Worm (Caenorhabditis elegans) whole organism, young adult: ENCODE data around the gene mdf-2.
A peak's percentile ranks its signal among the peaks of the same experiment; 100 is the strongest.

Experiments used
- B0261.1 ChIP-seq: sonication (generic microtip); optimal IDR thresholded peaks from 2 replicates; lab custom pipeline; 2016; ENCODE audit warnings: mild to moderate bottlenecking, missing genetic modification characterization, moderate library complexity, missing compliant biosample characterization
- C17E4.6 ChIP-seq: fragments of 200-800 bp; sonication (Bioruptor generic); IDR thresholded peaks from 2 replicates; pipeline ENCODE4 v1.3.6; 2022; ENCODE audit warnings: missing genetic modification reagents, missing genetic modification characterization, missing compliant biosample characterization
- F39B2.1 ChIP-seq: fragments of 200-800 bp; sonication (Bioruptor generic); IDR thresholded peaks from 2 replicates; pipeline ENCODE4 v1.3.6; 2022; ENCODE audit warnings: missing genetic modification reagents, missing genetic modification characterization, missing compliant biosample characterization
- Y79H2A.3 ChIP-seq: fragments of 200-800 bp; sonication (Bioruptor generic); conservative IDR thresholded peaks from 2 replicates; pipeline ENCODE4 v1.3.6; 2022; ENCODE audit warnings: missing genetic modification reagents, missing genetic modification characterization, missing compliant biosample characterization
- attf-6 ChIP-seq: fragments of 200-800 bp; sonication (Bioruptor generic); IDR thresholded peaks from 2 replicates; pipeline ENCODE4 v1.3.6; 2022; ENCODE audit warnings: missing genetic modification reagents, missing genetic modification characterization, missing compliant biosample characterization
- ceh-27 ChIP-seq: fragments of 200-800 bp; sonication (Bioruptor generic); optimal IDR thresholded peaks from 2 replicates; lab custom pipeline; 2018; ENCODE audit warnings: mild to moderate bottlenecking, missing genetic modification characterization, moderate library complexity, missing compliant biosample characterization
- ceh-40 ChIP-seq: fragments of 200-800 bp; sonication (Bioruptor generic); IDR thresholded peaks from 2 replicates; pipeline ENCODE4 v1.3.6; 2022; ENCODE audit warnings: missing genetic modification characterization, missing compliant biosample characterization
- ceh-79 ChIP-seq: sonication (generic microtip); optimal IDR thresholded peaks from 2 replicates; lab custom pipeline; 2017; ENCODE audit warnings: mild to moderate bottlenecking, missing genetic modification characterization, missing compliant biosample characterization
- dox-1 ChIP-seq: fragments of 200-800 bp; sonication (Bioruptor generic); IDR thresholded peaks from 2 replicates; pipeline ENCODE4 v1.3.6; 2022; ENCODE audit warnings: missing genetic modification reagents, missing genetic modification characterization, missing compliant biosample characterization
- dpl-1 ChIP-seq: fragments of 150-350 bp; optimal IDR thresholded peaks from 2 replicates; lab custom pipeline; 2014; ENCODE audit warnings: missing biosample characterization, missing genetic modification reagents, missing genetic modification characterization
- egl-44 ChIP-seq: fragments of 200-800 bp; sonication (Bioruptor generic); IDR thresholded peaks from 2 replicates; pipeline ENCODE4 v1.3.6; 2022; ENCODE audit warnings: missing genetic modification reagents, missing genetic modification characterization, missing compliant biosample characterization
- egrh-3 ChIP-seq: fragments of 200-800 bp; sonication (Bioruptor generic); IDR thresholded peaks from 2 replicates; pipeline ENCODE4 v1.3.6; 2022; ENCODE audit warnings: missing genetic modification reagents, missing genetic modification characterization, missing compliant biosample characterization
- him-1 ChIP-seq: sonication (generic microtip); optimal IDR thresholded peaks from 2 replicates; lab custom pipeline; 2016; ENCODE audit warnings: missing genotype, missing genetic modification reagents, missing genetic modification characterization, missing compliant biosample characterization
- hlh-12 ChIP-seq: sonication (generic microtip); optimal IDR thresholded peaks from 2 replicates; lab custom pipeline; 2016; ENCODE audit warnings: missing genetic modification characterization, missing compliant biosample characterization
- hmg-1.2 ChIP-seq: fragments of 200-800 bp; sonication (Bioruptor generic); IDR thresholded peaks from 2 replicates; pipeline ENCODE4 v1.3.6; 2022; ENCODE audit warnings: missing genetic modification reagents, missing genetic modification characterization, missing compliant biosample characterization
- hmg-20 ChIP-seq: fragments of 200-800 bp; sonication (Bioruptor generic); IDR thresholded peaks from 2 replicates; pipeline ENCODE4 v1.3.6; 2022; ENCODE audit warnings: missing genetic modification reagents, missing genetic modification characterization, missing compliant biosample characterization
- hsf-1 ChIP-seq: fragments of 200-800 bp; sonication (Bioruptor generic); IDR thresholded peaks from 2 replicates; pipeline ENCODE4 v1.3.6; 2022; ENCODE audit warnings: missing genetic modification reagents, missing genetic modification characterization, missing compliant biosample characterization
- lin-35 ChIP-seq, 3 experiments: fragments of 150-350 bp in 2 of 3; sonication (generic microtip) in 1 of 3; optimal IDR thresholded peaks; 2 replicates each; lab custom pipeline; 2014 to 2018; ENCODE audit warnings: missing biosample characterization in 3 of 3, missing genetic modification characterization in 3 of 3, missing genetic modification reagents in 3 of 3
- lin-40 ChIP-seq: sonication (generic microtip); optimal IDR thresholded peaks from 2 replicates; lab custom pipeline; 2016; ENCODE audit warnings: missing genetic modification characterization, mild to moderate bottlenecking, missing compliant biosample characterization, missing genotype, missing genetic modification reagents
- lir-1 ChIP-seq: fragments of 200-800 bp; sonication (Bioruptor generic); conservative IDR thresholded peaks from 2 replicates; pipeline ENCODE4 v1.3.6; 2022; ENCODE audit warnings: missing genetic modification reagents, missing genetic modification characterization, missing compliant biosample characterization
- lsy-27 ChIP-seq: sonication (generic microtip); optimal IDR thresholded peaks from 2 replicates; lab custom pipeline; 2017; ENCODE audit warnings: missing genetic modification characterization, mild to moderate bottlenecking, missing compliant biosample characterization, antibody characterized with exemption, missing genotype, borderline replicate concordance; ENCODE audit not compliant: insufficient read depth
- madf-10 ChIP-seq: sonication (generic microtip); optimal IDR thresholded peaks from 2 replicates; lab custom pipeline; 2016; ENCODE audit warnings: mild to moderate bottlenecking, missing genetic modification characterization, missing compliant biosample characterization
- madf-8 ChIP-seq: fragments of 200-800 bp; sonication (Bioruptor generic); conservative IDR thresholded peaks from 2 replicates; pipeline ENCODE4 v1.3.6; 2022; ENCODE audit warnings: missing genetic modification reagents, missing genetic modification characterization, missing compliant biosample characterization
- nhr-120 ChIP-seq: fragments of 200-800 bp; sonication (Bioruptor generic); IDR thresholded peaks from 2 replicates; pipeline ENCODE4 v1.3.6; 2022; ENCODE audit warnings: missing genetic modification characterization, missing compliant biosample characterization
- nhr-179 ChIP-seq: sonication (generic microtip); optimal IDR thresholded peaks from 2 replicates; lab custom pipeline; 2016; ENCODE audit warnings: mild to moderate bottlenecking, missing genetic modification characterization, missing compliant biosample characterization
- nhr-80 ChIP-seq: sonication (generic microtip); optimal IDR thresholded peaks from 2 replicates; lab custom pipeline; 2016; ENCODE audit warnings: missing genetic modification characterization, missing compliant biosample characterization
- pha-4 ChIP-seq: fragments of 150-350 bp; sonication (generic microtip); optimal IDR thresholded peaks from 2 replicates; lab custom pipeline; 2014; ENCODE audit warnings: missing biosample characterization, missing genetic modification reagents, missing genetic modification characterization
- rec-8 ChIP-seq, 2 experiments: sonication (generic microtip); optimal IDR thresholded peaks; 2 replicates each; lab custom pipeline; 2016; ENCODE audit warnings: mild to moderate bottlenecking in 2 of 2, missing genetic modification characterization in 2 of 2, missing genetic modification reagents in 2 of 2, missing genotype in 2 of 2, missing biosample characterization in 1 of 2, missing compliant biosample characterization in 1 of 2, moderate library complexity in 1 of 2
- sea-2 ChIP-seq: fragments of 200-800 bp; sonication (Bioruptor generic); IDR thresholded peaks from 2 replicates; pipeline ENCODE4 v1.3.6; 2022; ENCODE audit warnings: missing genetic modification characterization, missing compliant biosample characterization
- unc-62 ChIP-seq: fragments of 150-350 bp; optimal IDR thresholded peaks from 2 replicates; lab custom pipeline; 2014; ENCODE audit warnings: missing biosample characterization, missing genetic modification reagents, missing genetic modification characterization
- ztf-6 ChIP-seq: fragments of 200-800 bp; sonication (Bioruptor generic); IDR thresholded peaks from 2 replicates; pipeline ENCODE4 v1.3.6; 2022; ENCODE audit warnings: missing genetic modification reagents, missing genetic modification characterization, missing compliant biosample characterization

mdf-2 gene

DNA sequence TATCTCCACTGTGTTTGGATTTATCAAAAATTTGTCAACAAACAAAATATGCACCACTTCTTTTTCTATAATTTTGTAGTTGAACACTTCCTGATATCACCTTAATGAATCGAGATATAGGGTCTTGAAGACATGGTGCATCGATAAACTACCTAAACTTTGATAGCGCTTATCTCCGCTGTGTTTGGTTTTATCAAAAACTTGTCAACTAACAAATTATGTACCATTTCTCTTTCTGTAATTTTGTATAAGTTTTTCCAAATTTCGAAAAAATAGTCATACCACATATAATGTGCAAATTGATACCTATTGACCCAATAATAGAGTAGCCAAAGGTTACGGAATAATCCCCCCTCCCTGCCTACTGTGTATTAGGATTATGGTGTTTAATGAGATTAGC is 10.8 kb downstream of the mdf-2 start:
- TF ChIP-seq ceh-79 (tag; lab: Kevin White, UChicago): no peak
- TF ChIP-seq madf-8 (GFP tag; lab: Robert Waterston, UW): no peak
- TF ChIP-seq, all 124 proteins: peak for 0

DNA sequence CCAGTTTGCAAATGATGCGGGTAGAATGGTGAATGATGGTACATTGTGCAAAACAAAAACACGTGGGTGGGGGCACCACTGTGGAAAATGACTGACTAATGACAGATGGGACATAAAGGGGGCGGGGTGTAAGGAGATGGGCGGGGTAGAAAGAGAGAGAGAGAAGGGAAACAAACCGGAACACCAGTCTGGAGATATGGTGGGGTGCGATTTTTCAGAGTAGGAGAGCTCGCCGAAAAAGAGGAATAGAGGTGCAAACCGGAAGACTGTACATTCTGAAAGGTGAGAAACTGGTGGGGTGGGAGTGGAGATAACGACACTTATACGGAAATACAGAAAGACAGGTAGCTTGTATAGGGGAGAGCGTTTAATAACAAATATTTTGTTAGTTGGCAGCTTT is 12.8 kb downstream of the mdf-2 start, which contains the start of gene ngn-1:
Gene ngn-1, minus strand, starts transcription at position 101 of the 400 bp plus-strand sequence.
- no peak for TF ChIP-seq lin-35 (GFP tag; optimal IDR thresholded peaks at IDR 0.05; lab: Kevin White, UChicago)
- no peak for TF ChIP-seq dox-1
- no peak for TF ChIP-seq lsy-27 (tag; lab: Kevin White, UChicago)
- no peak for TF ChIP-seq attf-6 (GFP tag; lab: Robert Waterston, UW)
- TF ChIP-seq madf-10 (tag; lab: Kevin White, UChicago): no peak

DNA sequence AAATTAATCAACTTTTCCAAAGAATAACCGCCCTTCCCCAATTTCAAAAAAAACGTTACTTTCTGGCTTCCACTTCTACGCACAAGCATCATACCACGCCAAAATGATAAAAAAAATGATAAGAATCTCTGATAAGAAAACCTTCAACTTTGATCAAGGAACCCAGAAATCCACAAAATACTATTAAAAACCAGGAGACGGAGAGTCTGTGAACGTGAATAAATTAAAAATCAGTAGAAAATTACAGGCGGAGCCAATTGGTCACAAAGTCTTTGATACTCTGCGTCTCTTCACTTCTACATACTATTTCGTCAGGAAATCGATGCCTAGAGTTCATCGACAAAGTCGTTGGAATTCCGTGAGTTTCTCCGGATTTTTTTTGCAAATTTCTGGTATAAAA is 22.3 kb downstream of the mdf-2 start, which contains the start of gene smf-3:
Gene smf-3, plus strand, starts transcription at position 259 of the 400 bp plus-strand sequence.
- TF ChIP-seq hmg-1.2 (GFP tag; lab: Robert Waterston, UW) (peak; percentile 61), unc-62 (GFP tag; lab: Kevin White, UChicago) (no peak), nhr-80 (tag; lab: Kevin White, UChicago) (peak; percentile 81), him-1 (tag; lab: Kevin White, UChicago) (no peak)

DNA sequence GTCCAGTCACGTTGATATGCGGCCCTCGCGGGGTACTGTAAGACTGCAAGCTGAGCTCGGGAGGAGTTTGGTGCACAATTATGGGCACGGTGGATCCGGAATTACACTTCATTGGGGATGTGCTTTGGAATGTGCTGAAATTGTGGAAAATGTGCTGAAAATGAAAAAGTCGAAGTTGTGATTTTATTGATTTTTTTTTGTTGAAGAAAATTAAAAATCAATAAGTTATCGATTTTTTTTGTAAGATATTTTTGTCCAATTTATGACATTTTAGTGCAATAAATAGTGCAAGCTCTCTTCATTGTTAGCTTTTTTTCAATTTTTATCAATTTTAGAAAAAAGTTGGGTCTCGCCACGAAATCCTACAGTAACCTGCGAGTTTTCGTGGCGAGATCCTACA is 24.1 kb downstream of the mdf-2 start:
- TF ChIP-seq hlh-12 (tag; lab: Kevin White, UChicago) (no peak), C17E4.6 (GFP tag; lab: Robert Waterston, UW) (no peak), hsf-1 (no peak), rec-8 (tag; optimal IDR thresholded peaks at IDR 0.05; lab: Kevin White, UChicago) (no peak), Y79H2A.3 (GFP tag; lab: Robert Waterston, UW) (no peak), dpl-1 (GFP tag; lab: Kevin White, UChicago) (no peak), sea-2 (GFP tag; lab: Robert Waterston, UW) (no peak), dox-1 (no peak), F39B2.1 (GFP tag; lab: Robert Waterston, UW) (no peak), lir-1 (GFP tag; lab: Robert Waterston, UW) (no peak), ztf-6 (GFP tag; lab: Robert Waterston, UW) (no peak)
- TF ChIP-seq, all 124 proteins: peak for 0

DNA sequence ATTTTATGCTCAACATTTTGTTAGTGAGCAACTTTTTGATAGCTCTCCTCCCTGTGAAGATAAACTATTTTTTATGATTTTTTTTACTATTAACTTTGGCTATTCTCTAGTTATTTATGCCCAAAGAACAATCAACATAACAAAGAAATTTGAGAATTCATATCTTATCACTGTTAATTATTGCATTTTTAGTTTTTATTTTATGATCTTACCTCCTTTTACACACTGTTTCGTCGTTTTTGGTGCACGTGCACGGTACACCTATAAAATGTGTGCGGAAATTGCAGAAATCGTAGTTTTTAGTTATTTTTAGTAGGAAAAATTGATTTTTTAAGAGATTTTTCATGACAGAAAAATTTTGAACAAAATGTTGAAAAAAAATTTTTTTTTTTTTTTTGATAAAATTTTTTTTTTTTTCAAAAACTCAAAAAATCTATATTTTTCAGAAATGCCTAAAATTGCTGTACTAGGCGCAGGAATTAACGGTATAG is 27.1 kb downstream of the mdf-2 start, which contains the start of gene daao-1:
Gene daao-1, plus strand, starts transcription at position 441 of the 491 bp plus-strand sequence.
- no peak for TF ChIP-seq B0261.1 (tag; lab: Kevin White, UChicago)
- no peak for TF ChIP-seq nhr-120 (GFP tag; lab: Robert Waterston, UW)
- TF ChIP-seq egl-44 (GFP tag; lab: Robert Waterston, UW): no peak
- TF ChIP-seq nhr-80 (tag; lab: Kevin White, UChicago): no peak
- no peak for TF ChIP-seq nhr-179 (tag; lab: Kevin White, UChicago)
- TF ChIP-seq attf-6 (GFP tag; lab: Robert Waterston, UW): no peak
- no peak for TF ChIP-seq pha-4 (tag; lab: Kevin White, UChicago)
- no peak for TF ChIP-seq ceh-40 (GFP tag; lab: Robert Waterston, UW)
- no peak for TF ChIP-seq egrh-3
- TF ChIP-seq hmg-20 (GFP tag; lab: Robert Waterston, UW): no peak
- no peak for TF ChIP-seq ceh-27 (GFP tag; lab: Kevin White, UChicago)
- no peak for TF ChIP-seq lin-40
